Fruit fly (Drosophila melanogaster) whole organism, prepupa: ENCODE data around the gene Mms19.

Source experiments
- Blimp-1 ChIP-seq: fragments of 200-800 bp; sonication (Bioruptor generic); optimal IDR thresholded peaks from 3 replicates; lab custom pipeline; 2017; ENCODE audit warnings: missing biosample characterization, missing genetic modification characterization, mild to moderate bottlenecking, moderate library complexity, missing genetic modification reagents
- CG10631 ChIP-seq: fragments of 200-800 bp; sonication (Bioruptor generic); optimal IDR thresholded peaks from 2 replicates; lab custom pipeline; 2016; ENCODE audit warnings: missing biosample characterization, missing genetic modification characterization
- CG10669 ChIP-seq: fragments of 200-800 bp; sonication (Bioruptor generic); optimal IDR thresholded peaks from 3 replicates; lab custom pipeline; 2018; ENCODE audit warnings: missing biosample characterization, mild to moderate bottlenecking, missing genetic modification characterization, moderate library complexity
- CG11294 ChIP-seq: fragments of 200-800 bp; sonication (Bioruptor generic); IDR thresholded peaks from 2 replicates; pipeline ENCODE4 v1.3.6; 2022; ENCODE audit warnings: missing biosample characterization, missing genetic modification characterization
- CG11762 ChIP-seq: fragments of 200-800 bp; sonication (Bioruptor generic); optimal IDR thresholded peaks from 3 replicates; lab custom pipeline; 2016; ENCODE audit warnings: missing biosample characterization, missing genetic modification characterization; ENCODE audit not compliant: insufficient read depth
- CG11902 ChIP-seq: fragments of 200-800 bp; sonication (Bioruptor generic); optimal IDR thresholded peaks from 3 replicates; lab custom pipeline; 2016; ENCODE audit warnings: missing biosample characterization, missing genetic modification characterization
- CG1621 ChIP-seq: fragments of 200-800 bp; sonication (Bioruptor generic); optimal IDR thresholded peaks from 3 replicates; lab custom pipeline; 2018; ENCODE audit warnings: missing biosample characterization, mild to moderate bottlenecking, missing genetic modification characterization
- CG16779 ChIP-seq: fragments of 200-800 bp; sonication (Bioruptor generic); optimal IDR thresholded peaks from 3 replicates; lab custom pipeline; 2017; ENCODE audit warnings: missing biosample characterization, mild to moderate bottlenecking, missing genetic modification characterization
- CG3032 ChIP-seq: fragments of 200-800 bp; optimal IDR thresholded peaks from 2 replicates; lab custom pipeline; 2019; ENCODE audit warnings: missing biosample characterization, mild to moderate bottlenecking, missing genetic modification characterization, moderate library complexity
- CG31627 ChIP-seq: fragments of 200-800 bp; sonication (Bioruptor generic); optimal IDR thresholded peaks from 3 replicates; lab custom pipeline; 2016; ENCODE audit warnings: missing biosample characterization, missing genetic modification characterization
- CG32006 ChIP-seq: fragments of 200-800 bp; sonication (Bioruptor generic); optimal IDR thresholded peaks from 3 replicates; lab custom pipeline; 2017; ENCODE audit warnings: missing biosample characterization, mild to moderate bottlenecking, missing genetic modification characterization
- CG34406 ChIP-seq: fragments of 200-800 bp; sonication (Bioruptor generic); optimal IDR thresholded peaks from 3 replicates; lab custom pipeline; 2016; ENCODE audit warnings: missing biosample characterization, missing genetic modification characterization
- CG3919 ChIP-seq: fragments of 200-800 bp; sonication (Bioruptor generic); optimal IDR thresholded peaks from 3 replicates; lab custom pipeline; 2016; ENCODE audit warnings: missing biosample characterization, missing genetic modification characterization
- CG4318 ChIP-seq: fragments of 200-800 bp; sonication (Bioruptor generic); optimal IDR thresholded peaks from 3 replicates; lab custom pipeline; 2017; ENCODE audit warnings: missing biosample characterization, mild to moderate bottlenecking, missing genetic modification characterization
- CG6163 ChIP-seq: fragments of 200-800 bp; sonication (Bioruptor generic); IDR thresholded peaks from 3 replicates; pipeline ENCODE4 v1.3.6; 2022; ENCODE audit warnings: missing biosample characterization, missing genetic modification characterization
- CG6276 ChIP-seq: fragments of 200-800 bp; sonication (Bioruptor generic); optimal IDR thresholded peaks from 2 replicates; lab custom pipeline; 2017; ENCODE audit warnings: missing biosample characterization, mild to moderate bottlenecking, missing genetic modification characterization
- CG6808 ChIP-seq: fragments of 200-800 bp; sonication (Bioruptor generic); optimal IDR thresholded peaks from 3 replicates; lab custom pipeline; 2017; ENCODE audit warnings: missing biosample characterization, missing genetic modification characterization, mild to moderate bottlenecking, moderate library complexity, missing genetic modification reagents
- CG6854 ChIP-seq: fragments of 200-800 bp; sonication (Bioruptor generic); optimal IDR thresholded peaks from 2 replicates; lab custom pipeline; 2017; ENCODE audit warnings: missing biosample characterization, mild to moderate bottlenecking, missing genetic modification characterization
- CG7368 ChIP-seq: fragments of 200-800 bp; sonication (Bioruptor generic); optimal IDR thresholded peaks from 3 replicates; lab custom pipeline; 2016; ENCODE audit warnings: missing biosample characterization, missing genetic modification characterization
- CG8119 ChIP-seq: fragments of 200-800 bp; sonication (Bioruptor generic); IDR thresholded peaks from 3 replicates; pipeline ENCODE4 v1.3.6; 2022; ENCODE audit warnings: missing biosample characterization, missing genetic modification characterization
- CG8319 ChIP-seq: fragments of 200-800 bp; sonication (Bioruptor generic); optimal IDR thresholded peaks from 3 replicates; lab custom pipeline; 2016; ENCODE audit warnings: missing biosample characterization, missing genetic modification characterization
- CG8632 ChIP-seq: fragments of 200-800 bp; sonication (Bioruptor generic); optimal IDR thresholded peaks from 3 replicates; lab custom pipeline; 2016; ENCODE audit warnings: missing biosample characterization, missing genetic modification characterization
- CG9139 ChIP-seq: fragments of 200-800 bp; sonication (Bioruptor generic); optimal IDR thresholded peaks from 3 replicates; lab custom pipeline; 2017; ENCODE audit warnings: missing biosample characterization, mild to moderate bottlenecking, missing genetic modification characterization
- Eip75B ChIP-seq: fragments of 200-800 bp; sonication (Bioruptor generic); optimal IDR thresholded peaks from 3 replicates; lab custom pipeline; 2016; ENCODE audit warnings: missing biosample characterization, missing genetic modification characterization
- Eip78C ChIP-seq: fragments of 200-800 bp; sonication (Bioruptor generic); peaks from one replicate; lab custom pipeline; 2016; ENCODE audit warnings: missing biosample characterization, missing genetic modification characterization
- Eip93F ChIP-seq: fragments of 200-800 bp; sonication (Bioruptor generic); optimal IDR thresholded peaks from 2 replicates; lab custom pipeline; 2016; ENCODE audit warnings: missing biosample characterization, mild to moderate bottlenecking, missing genetic modification characterization
- Ets21C ChIP-seq: fragments of 200-800 bp; sonication (Bioruptor generic); optimal IDR thresholded peaks from 3 replicates; lab custom pipeline; 2016; ENCODE audit warnings: missing biosample characterization, missing genetic modification characterization
- Hr39 ChIP-seq: fragments of 200-800 bp; sonication (Bioruptor generic); optimal IDR thresholded peaks from 2 replicates; lab custom pipeline; 2016; ENCODE audit warnings: missing biosample characterization, missing genetic modification characterization
- Hr4 ChIP-seq: fragments of 200-800 bp; sonication (Bioruptor generic); optimal IDR thresholded peaks from 3 replicates; lab custom pipeline; 2016; ENCODE audit warnings: missing biosample characterization, missing genetic modification characterization
- Lpt ChIP-seq: fragments of 200-800 bp; sonication (Bioruptor generic); optimal IDR thresholded peaks from 3 replicates; lab custom pipeline; 2016; ENCODE audit warnings: missing biosample characterization, missing genetic modification characterization
- OdsH ChIP-seq: fragments of 200-800 bp; sonication (Bioruptor generic); optimal IDR thresholded peaks from 3 replicates; lab custom pipeline; 2016; ENCODE audit warnings: missing biosample characterization, missing genetic modification characterization
- Sox102F ChIP-seq: fragments of 200-800 bp; sonication (Bioruptor generic); optimal IDR thresholded peaks from 2 replicates; lab custom pipeline; 2016; ENCODE audit warnings: missing biosample characterization, mild to moderate bottlenecking, missing genetic modification characterization
- Sox14 ChIP-seq: fragments of 200-800 bp; sonication (Bioruptor generic); optimal IDR thresholded peaks from 3 replicates; lab custom pipeline; 2016; ENCODE audit warnings: missing biosample characterization, missing genetic modification characterization
- Sox15 ChIP-seq: fragments of 200-800 bp; sonication (Bioruptor generic); optimal IDR thresholded peaks from 3 replicates; lab custom pipeline; 2016; ENCODE audit warnings: missing biosample characterization, missing genetic modification characterization
- achi ChIP-seq: fragments of 200-800 bp; sonication (Bioruptor generic); optimal IDR thresholded peaks from 3 replicates; lab custom pipeline; 2016; ENCODE audit warnings: missing biosample characterization, missing genetic modification characterization
- acj6 ChIP-seq: fragments of 200-800 bp; sonication (Bioruptor generic); optimal IDR thresholded peaks from 3 replicates; lab custom pipeline; 2016; ENCODE audit warnings: missing biosample characterization, missing genetic modification characterization
- cyc ChIP-seq: fragments of 200-800 bp; sonication (Bioruptor generic); optimal IDR thresholded peaks from 3 replicates; lab custom pipeline; 2016; ENCODE audit warnings: missing biosample characterization, missing genetic modification characterization
- dac ChIP-seq: fragments of 200-800 bp; sonication (Bioruptor generic); optimal IDR thresholded peaks from 2 replicates; lab custom pipeline; 2017; ENCODE audit warnings: missing biosample characterization, mild to moderate bottlenecking, missing genetic modification characterization
- dsx ChIP-seq: fragments of 200-800 bp; optimal IDR thresholded peaks from 3 replicates; lab custom pipeline; 2019; ENCODE audit warnings: missing biosample characterization, mild to moderate bottlenecking, missing genetic modification characterization, moderate library complexity; ENCODE audit not compliant: poor library complexity, severe bottlenecking
- eg ChIP-seq: fragments of 200-800 bp; sonication (Bioruptor generic); IDR thresholded peaks from 3 replicates; pipeline ENCODE4 v1.3.6; 2022; ENCODE audit warnings: missing biosample characterization, missing genetic modification characterization
- esn ChIP-seq: fragments of 200-800 bp; sonication (Bioruptor generic); optimal IDR thresholded peaks from 2 replicates; lab custom pipeline; 2016; ENCODE audit warnings: missing biosample characterization, mild to moderate bottlenecking, missing genetic modification characterization, moderate library complexity
- fd59A ChIP-seq: fragments of 200-800 bp; sonication (Bioruptor generic); optimal IDR thresholded peaks from 2 replicates; lab custom pipeline; 2017; ENCODE audit warnings: missing biosample characterization, mild to moderate bottlenecking, missing genetic modification characterization, missing genetic modification reagents
- fd85E ChIP-seq: fragments of 200-800 bp; sonication (Bioruptor generic); optimal IDR thresholded peaks from 3 replicates; lab custom pipeline; 2016; ENCODE audit warnings: missing biosample characterization, missing genetic modification characterization
- lz ChIP-seq: fragments of 200-800 bp; sonication (Bioruptor generic); optimal IDR thresholded peaks from 3 replicates; lab custom pipeline; 2016; ENCODE audit warnings: missing biosample characterization, missing genetic modification characterization
- net ChIP-seq: fragments of 200-800 bp; sonication (Bioruptor generic); optimal IDR thresholded peaks from 3 replicates; lab custom pipeline; 2016; ENCODE audit warnings: missing biosample characterization, missing genetic modification characterization
- pdm3 ChIP-seq: fragments of 200-800 bp; sonication (Bioruptor generic); optimal IDR thresholded peaks from 3 replicates; lab custom pipeline; 2016; ENCODE audit warnings: missing biosample characterization, missing genetic modification characterization
- salr ChIP-seq, 2 experiments: fragments of 200-800 bp; sonication (Bioruptor generic); optimal IDR thresholded peaks; 3 replicates each; lab custom pipeline; 2016 to 2018; ENCODE audit warnings: missing biosample characterization in 2 of 2, missing genetic modification characterization in 2 of 2, mild to moderate bottlenecking in 1 of 2
- spab ChIP-seq: fragments of 200-800 bp; sonication (Bioruptor generic); optimal IDR thresholded peaks from 2 replicates; lab custom pipeline; 2017; ENCODE audit warnings: missing biosample characterization, mild to moderate bottlenecking, missing genetic modification characterization, missing genetic modification reagents
- ss ChIP-seq, 2 experiments: fragments of 200-800 bp; sonication (Bioruptor generic); optimal IDR thresholded peaks; 2 replicates in 1 of 2; 3 replicates in 1 of 2; lab custom pipeline; 2017 to 2018; ENCODE audit warnings: mild to moderate bottlenecking in 2 of 2, missing biosample characterization in 2 of 2, missing genetic modification characterization in 2 of 2, moderate library complexity in 1 of 2
- svp ChIP-seq: fragments of 200-800 bp; sonication (Bioruptor generic); peaks from one replicate; lab custom pipeline; 2016; ENCODE audit warnings: missing biosample characterization, missing genetic modification characterization
- topi ChIP-seq: fragments of 200-800 bp; sonication (Bioruptor generic); optimal IDR thresholded peaks from 3 replicates; lab custom pipeline; 2016; ENCODE audit warnings: missing biosample characterization, missing genetic modification characterization
- vri ChIP-seq: fragments of 200-800 bp; sonication (Bioruptor generic); optimal IDR thresholded peaks from 3 replicates; lab custom pipeline; 2016; ENCODE audit warnings: missing biosample characterization, mild to moderate bottlenecking, missing genetic modification characterization

The Mms19 gene

DNA sequence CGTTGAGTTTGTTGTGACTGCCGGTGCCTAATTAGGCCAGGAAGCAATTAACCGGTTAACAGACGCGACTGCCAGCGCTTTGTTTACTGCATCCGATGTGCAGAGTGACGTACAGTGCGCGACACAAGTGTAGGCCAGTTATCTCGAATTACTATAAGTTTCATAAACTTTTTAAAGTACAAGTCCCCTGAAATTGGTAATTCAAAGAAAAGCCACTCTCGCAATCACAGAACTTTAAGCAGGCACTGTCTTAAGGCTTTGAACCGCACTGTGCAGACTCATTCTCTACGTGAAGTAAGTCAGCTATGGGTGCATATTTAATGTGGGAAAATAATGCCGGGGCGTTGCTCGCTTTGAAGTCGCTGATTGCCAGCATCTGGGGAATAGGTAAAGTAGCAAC lies 22.9 kb upstream of the Mms19 start:
- TF ChIP-seq CG6163 (GFP tag; lab: Robert Waterston, UW) (peak; percentile 97), pdm3 (GFP tag; lab: Kevin White, UChicago) (peak; percentile 94), eg (GFP tag; lab: Robert Waterston, UW) (peak; percentile 95), CG6854 (GFP tag; lab: Kevin White, UChicago) (peak; percentile 28), Blimp-1 (GFP tag; lab: Kevin White, UChicago) (peak; percentile 36), CG11294 (GFP tag; lab: Robert Waterston, UW) (peak; percentile 89), ss (GFP tag; optimal IDR thresholded peaks at IDR 0.05; lab: Kevin White, UChicago) (peak; percentile 78 to 84), Eip93F (GFP tag; lab: Kevin White, UChicago) (no peak), achi (GFP tag; lab: Kevin White, UChicago) (peak; percentile 91), Eip78C (GFP tag; lab: Kevin White, UChicago) (peak; percentile 97), lz (peak; percentile 81), CG9139 (GFP tag; lab: Kevin White, UChicago) (peak; percentile 74), CG6808 (GFP tag; lab: Kevin White, UChicago) (peak; percentile 84), OdsH (peak; percentile 92), cyc (GFP tag; lab: Kevin White, UChicago) (peak; percentile 85), fd85E (GFP tag; lab: Kevin White, UChicago) (peak; percentile 76), CG34406 (GFP tag; lab: Kevin White, UChicago) (peak; percentile 84), CG3032 (tag; lab: Kevin White, UChicago) (peak; percentile 84), Lpt (GFP tag; lab: Kevin White, UChicago) (peak; percentile 88), CG8632 (peak; percentile 86), Hr39 (peak; percentile 86), CG8119 (peak; percentile 91), Sox14 (GFP tag; lab: Kevin White, UChicago) (peak; percentile 91), CG11762 (GFP tag; lab: Kevin White, UChicago) (peak; percentile 83), CG4318 (GFP tag; lab: Kevin White, UChicago) (peak; percentile 85), Eip75B (GFP tag; lab: Kevin White, UChicago) (peak; percentile 90), Hr4 (GFP tag; lab: Kevin White, UChicago) (peak; percentile 93), CG8319 (peak; percentile 83), CG3919 (GFP tag; lab: Kevin White, UChicago) (peak; percentile 94), Sox102F (GFP tag; lab: Kevin White, UChicago) (peak; percentile 73), Ets21C (GFP tag; lab: Kevin White, UChicago) (peak; percentile 64), CG1621 (no peak), spab (GFP tag; lab: Kevin White, UChicago) (peak; percentile 81), CG31627 (GFP tag; lab: Kevin White, UChicago) (peak; percentile 86), CG32006 (GFP tag; lab: Kevin White, UChicago) (peak; percentile 94), CG6276 (GFP tag; lab: Kevin White, UChicago) (peak; percentile 89), svp (no peak), CG11902 (GFP tag; lab: Kevin White, UChicago) (peak; percentile 88), dac (peak; percentile 84), salr (GFP tag; optimal IDR thresholded peaks at IDR 0.05; lab: Kevin White, UChicago) (peak; percentile 72 to 79), CG16779 (tag; lab: Kevin White, UChicago) (peak; percentile 76), Sox15 (peak; percentile 82), net (GFP tag; lab: Kevin White, UChicago) (peak; percentile 92), fd59A (GFP tag; lab: Kevin White, UChicago) (peak; percentile 80), acj6 (GFP tag; lab: Kevin White, UChicago) (peak; percentile 92), CG10669 (peak; percentile 86), esn (GFP tag; lab: Kevin White, UChicago) (peak; percentile 85), CG7368 (GFP tag; lab: Kevin White, UChicago) (peak; percentile 90), dsx (GFP tag; lab: Kevin White, UChicago) (peak; percentile 76), vri (peak; percentile 52), CG10631 (GFP tag; lab: Kevin White, UChicago) (peak; percentile 83), topi (GFP tag; lab: Kevin White, UChicago) (peak; percentile 82)
